Fruit fly (Drosophila melanogaster): ENCODE data around the gene ssx.

ssx gene

dm6 chrX:1370104-1370802 is at the start of gene ssx:
Gene ssx, plus strand, starts transcription at chrX:1370580.
- peak; percentile 82 for TF ChIP-seq Eip78C (GFP tag)
- TF ChIP-seq CG8119 (GFP tag; IDR thresholded peaks at IDR 0.05) = peak; percentile 45; the same call in 1 of the 3 replicates
- peak; percentile 18 for TF ChIP-seq Sox15 (GFP tag; optimal IDR thresholded peaks at IDR 0.05)
- peak; percentile 31 for TF ChIP-seq CG8319 (GFP tag; optimal IDR thresholded peaks at IDR 0.05)
- TF ChIP-seq net (GFP tag; optimal IDR thresholded peaks at IDR 0.05) = no peak
- TF ChIP-seq salr (GFP tag; optimal IDR thresholded peaks at IDR 0.05) = no peak
- peak; percentile 56 for TF ChIP-seq Sox14 (GFP tag; optimal IDR thresholded peaks at IDR 0.05)
- no peak for TF ChIP-seq spab (GFP tag; optimal IDR thresholded peaks at IDR 0.05)
- no peak for TF ChIP-seq Smox (GFP tag; optimal IDR thresholded peaks at IDR 0.05)
- peak; percentile 9 for TF ChIP-seq dac (GFP tag; optimal IDR thresholded peaks at IDR 0.05)
- TF ChIP-seq CG31627 (GFP tag; optimal IDR thresholded peaks at IDR 0.05) = peak; percentile 67
- TF ChIP-seq cyc (GFP tag; optimal IDR thresholded peaks at IDR 0.05) = peak; percentile 51
- TF ChIP-seq svp (GFP tag) = peak; percentile 82
- no peak for TF ChIP-seq Blimp-1 (GFP tag; optimal IDR thresholded peaks at IDR 0.05)
- TF ChIP-seq CG10631 (GFP tag; optimal IDR thresholded peaks at IDR 0.05) = no peak
- peak; percentile 69 for TF ChIP-seq esn (GFP tag; optimal IDR thresholded peaks at IDR 0.05)
- peak; percentile 38 for TF ChIP-seq achi (GFP tag; optimal IDR thresholded peaks at IDR 0.05)
- no peak for TF ChIP-seq CG10669 (GFP tag; optimal IDR thresholded peaks at IDR 0.05)
- TF ChIP-seq eg (GFP tag; IDR thresholded peaks at IDR 0.05) = peak; percentile 65; the same call in 2 of the 3 replicates
- peak; percentile 70 for TF ChIP-seq CG3919 (GFP tag; optimal IDR thresholded peaks at IDR 0.05)
- TF ChIP-seq CG8632 (GFP tag; optimal IDR thresholded peaks at IDR 0.05) = peak; percentile 41
- peak; percentile 57 for TF ChIP-seq topi (GFP tag; optimal IDR thresholded peaks at IDR 0.05)
- TF ChIP-seq CG7368 (GFP tag; optimal IDR thresholded peaks at IDR 0.05) = peak; percentile 28
- TF ChIP-seq lz (GFP tag; optimal IDR thresholded peaks at IDR 0.05) = peak; percentile 71
- TF ChIP-seq CG6792 (GFP tag; optimal IDR thresholded peaks at IDR 0.05) = peak; percentile 62
- TF ChIP-seq CG3032 (tag; optimal IDR thresholded peaks at IDR 0.05) = peak; percentile 17
- peak; percentile 71 for TF ChIP-seq CG15336 (GFP tag; IDR thresholded peaks at IDR 0.05)
- TF ChIP-seq Ets96B (tag; optimal IDR thresholded peaks at IDR 0.05) = peak; percentile 28
- TF ChIP-seq ss (GFP tag; optimal IDR thresholded peaks at IDR 0.05) = no peak
- no peak for TF ChIP-seq acj6 (GFP tag; optimal IDR thresholded peaks at IDR 0.05)
- peak; percentile 37 for TF ChIP-seq CG1621 (tag; optimal IDR thresholded peaks at IDR 0.05)
- TF ChIP-seq CG11762 (GFP tag; optimal IDR thresholded peaks at IDR 0.05; ENCODE audit: insufficient read depth) = peak; percentile 45
- TF ChIP-seq CG11902 (GFP tag; optimal IDR thresholded peaks at IDR 0.05) = no peak
- peak; percentile 62 for TF ChIP-seq CG6163 (GFP tag; IDR thresholded peaks at IDR 0.05)
- TF ChIP-seq Gug (GFP tag; IDR thresholded peaks at IDR 0.05) = peak; percentile 10; the same call in 1 of the 2 replicates
- no peak for TF ChIP-seq OdsH (GFP tag; optimal IDR thresholded peaks at IDR 0.05)
- no peak for TF ChIP-seq pdm3 (GFP tag; optimal IDR thresholded peaks at IDR 0.05)

DNA sequence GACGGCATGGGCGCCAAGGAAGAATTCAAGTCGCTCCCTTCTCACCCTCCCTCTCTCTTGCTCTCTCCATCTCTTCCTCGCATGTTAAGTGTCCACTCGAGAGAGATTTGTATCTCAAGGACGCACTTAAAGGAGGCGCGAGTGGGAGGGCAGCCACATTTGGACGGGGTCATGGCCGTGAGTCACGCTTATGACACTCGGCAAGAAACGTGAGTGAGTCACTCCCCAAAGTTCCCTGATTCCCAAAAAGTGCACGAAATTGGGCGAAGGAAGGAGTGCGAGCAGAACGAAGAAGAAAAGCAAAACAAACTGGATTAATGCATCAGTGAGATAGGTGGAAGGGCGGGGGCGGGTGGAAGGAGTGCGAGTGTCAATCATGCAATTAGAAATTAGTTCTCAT is 49.3 kb upstream of the ssx start:
- no peak for TF ChIP-seq CG8632 (GFP tag; optimal IDR thresholded peaks at IDR 0.05)
- no peak for TF ChIP-seq Lpt (GFP tag; optimal IDR thresholded peaks at IDR 0.05)
- TF ChIP-seq Gug (GFP tag; IDR thresholded peaks at IDR 0.05) = no peak
- TF ChIP-seq CG6808 (GFP tag; optimal IDR thresholded peaks at IDR 0.05) = no peak
- no peak for TF ChIP-seq dac (GFP tag; optimal IDR thresholded peaks at IDR 0.05)
- no peak for TF ChIP-seq CG6163 (GFP tag; IDR thresholded peaks at IDR 0.05)
- TF ChIP-seq achi (GFP tag; optimal IDR thresholded peaks at IDR 0.05) = no peak
- no peak for TF ChIP-seq Sox15 (GFP tag; optimal IDR thresholded peaks at IDR 0.05)
- TF ChIP-seq CG32006 (GFP tag; optimal IDR thresholded peaks at IDR 0.05) = no peak
- no peak for TF ChIP-seq Ets21C (GFP tag; optimal IDR thresholded peaks at IDR 0.05)
- TF ChIP-seq CG7368 (GFP tag; optimal IDR thresholded peaks at IDR 0.05) = no peak

Measured in whole organism, prepupa.